Fruit fly (Drosophila melanogaster) whole organism, prepupa: ENCODE results near the gene RecQ5.

Source experiments
- Blimp-1 ChIP-seq: fragments of 200-800 bp; sonication (Bioruptor generic); optimal IDR thresholded peaks from 3 replicates; lab custom pipeline; 2017; ENCODE audit warnings: missing biosample characterization, missing genetic modification characterization, mild to moderate bottlenecking, moderate library complexity, missing genetic modification reagents
- CG10669 ChIP-seq: fragments of 200-800 bp; sonication (Bioruptor generic); optimal IDR thresholded peaks from 3 replicates; lab custom pipeline; 2018; ENCODE audit warnings: missing biosample characterization, mild to moderate bottlenecking, missing genetic modification characterization, moderate library complexity
- CG11762 ChIP-seq: fragments of 200-800 bp; sonication (Bioruptor generic); optimal IDR thresholded peaks from 3 replicates; lab custom pipeline; 2016; ENCODE audit warnings: missing biosample characterization, missing genetic modification characterization; ENCODE audit not compliant: insufficient read depth
- CG11902 ChIP-seq: fragments of 200-800 bp; sonication (Bioruptor generic); optimal IDR thresholded peaks from 3 replicates; lab custom pipeline; 2016; ENCODE audit warnings: missing biosample characterization, missing genetic modification characterization
- CG15336 ChIP-seq: fragments of 200-800 bp; sonication (Bioruptor generic); IDR thresholded peaks from 2 replicates; pipeline ENCODE4 v1.3.6; 2022; ENCODE audit warnings: missing biosample characterization, missing genetic modification characterization
- CG16779 ChIP-seq: fragments of 200-800 bp; sonication (Bioruptor generic); optimal IDR thresholded peaks from 3 replicates; lab custom pipeline; 2017; ENCODE audit warnings: missing biosample characterization, mild to moderate bottlenecking, missing genetic modification characterization
- CG31627 ChIP-seq: fragments of 200-800 bp; sonication (Bioruptor generic); optimal IDR thresholded peaks from 3 replicates; lab custom pipeline; 2016; ENCODE audit warnings: missing biosample characterization, missing genetic modification characterization
- CG34406 ChIP-seq: fragments of 200-800 bp; sonication (Bioruptor generic); optimal IDR thresholded peaks from 3 replicates; lab custom pipeline; 2016; ENCODE audit warnings: missing biosample characterization, missing genetic modification characterization
- CG3919 ChIP-seq: fragments of 200-800 bp; sonication (Bioruptor generic); optimal IDR thresholded peaks from 3 replicates; lab custom pipeline; 2016; ENCODE audit warnings: missing biosample characterization, missing genetic modification characterization
- CG4318 ChIP-seq: fragments of 200-800 bp; sonication (Bioruptor generic); optimal IDR thresholded peaks from 3 replicates; lab custom pipeline; 2017; ENCODE audit warnings: missing biosample characterization, mild to moderate bottlenecking, missing genetic modification characterization
- CG6163 ChIP-seq: fragments of 200-800 bp; sonication (Bioruptor generic); IDR thresholded peaks from 3 replicates; pipeline ENCODE4 v1.3.6; 2022; ENCODE audit warnings: missing biosample characterization, missing genetic modification characterization
- CG6276 ChIP-seq: fragments of 200-800 bp; sonication (Bioruptor generic); optimal IDR thresholded peaks from 2 replicates; lab custom pipeline; 2017; ENCODE audit warnings: missing biosample characterization, mild to moderate bottlenecking, missing genetic modification characterization
- CG6808 ChIP-seq: fragments of 200-800 bp; sonication (Bioruptor generic); optimal IDR thresholded peaks from 3 replicates; lab custom pipeline; 2017; ENCODE audit warnings: missing biosample characterization, missing genetic modification characterization, mild to moderate bottlenecking, moderate library complexity, missing genetic modification reagents
- CG6854 ChIP-seq: fragments of 200-800 bp; sonication (Bioruptor generic); optimal IDR thresholded peaks from 2 replicates; lab custom pipeline; 2017; ENCODE audit warnings: missing biosample characterization, mild to moderate bottlenecking, missing genetic modification characterization
- CG7368 ChIP-seq: fragments of 200-800 bp; sonication (Bioruptor generic); optimal IDR thresholded peaks from 3 replicates; lab custom pipeline; 2016; ENCODE audit warnings: missing biosample characterization, missing genetic modification characterization
- CG8119 ChIP-seq: fragments of 200-800 bp; sonication (Bioruptor generic); IDR thresholded peaks from 3 replicates; pipeline ENCODE4 v1.3.6; 2022; ENCODE audit warnings: missing biosample characterization, missing genetic modification characterization
- CG8319 ChIP-seq: fragments of 200-800 bp; sonication (Bioruptor generic); optimal IDR thresholded peaks from 3 replicates; lab custom pipeline; 2016; ENCODE audit warnings: missing biosample characterization, missing genetic modification characterization
- CG8632 ChIP-seq: fragments of 200-800 bp; sonication (Bioruptor generic); optimal IDR thresholded peaks from 3 replicates; lab custom pipeline; 2016; ENCODE audit warnings: missing biosample characterization, missing genetic modification characterization
- CG9139 ChIP-seq: fragments of 200-800 bp; sonication (Bioruptor generic); optimal IDR thresholded peaks from 3 replicates; lab custom pipeline; 2017; ENCODE audit warnings: missing biosample characterization, mild to moderate bottlenecking, missing genetic modification characterization
- Eip78C ChIP-seq: fragments of 200-800 bp; sonication (Bioruptor generic); peaks from one replicate; lab custom pipeline; 2016; ENCODE audit warnings: missing biosample characterization, missing genetic modification characterization
- Eip93F ChIP-seq: fragments of 200-800 bp; sonication (Bioruptor generic); optimal IDR thresholded peaks from 2 replicates; lab custom pipeline; 2016; ENCODE audit warnings: missing biosample characterization, mild to moderate bottlenecking, missing genetic modification characterization
- Ets21C ChIP-seq: fragments of 200-800 bp; sonication (Bioruptor generic); optimal IDR thresholded peaks from 3 replicates; lab custom pipeline; 2016; ENCODE audit warnings: missing biosample characterization, missing genetic modification characterization
- Ets96B ChIP-seq: fragments of 200-800 bp; optimal IDR thresholded peaks from 2 replicates; lab custom pipeline; 2019; ENCODE audit warnings: missing biosample characterization, mild to moderate bottlenecking, missing genetic modification characterization, moderate library complexity
- Hr38 ChIP-seq: sonication (Bioruptor generic); optimal IDR thresholded peaks from 2 replicates; lab custom pipeline; 2016; ENCODE audit warnings: missing biosample characterization, missing genetic modification characterization
- Hr39 ChIP-seq: fragments of 200-800 bp; sonication (Bioruptor generic); optimal IDR thresholded peaks from 2 replicates; lab custom pipeline; 2016; ENCODE audit warnings: missing biosample characterization, missing genetic modification characterization
- Hr4 ChIP-seq: fragments of 200-800 bp; sonication (Bioruptor generic); optimal IDR thresholded peaks from 3 replicates; lab custom pipeline; 2016; ENCODE audit warnings: missing biosample characterization, missing genetic modification characterization
- Lpt ChIP-seq: fragments of 200-800 bp; sonication (Bioruptor generic); optimal IDR thresholded peaks from 3 replicates; lab custom pipeline; 2016; ENCODE audit warnings: missing biosample characterization, missing genetic modification characterization
- Met ChIP-seq: fragments of 200-800 bp; sonication (Bioruptor generic); optimal IDR thresholded peaks from 3 replicates; lab custom pipeline; 2016; ENCODE audit warnings: missing biosample characterization, missing genetic modification characterization
- OdsH ChIP-seq: fragments of 200-800 bp; sonication (Bioruptor generic); optimal IDR thresholded peaks from 3 replicates; lab custom pipeline; 2016; ENCODE audit warnings: missing biosample characterization, missing genetic modification characterization
- Smox ChIP-seq: fragments of 200-800 bp; sonication (Bioruptor generic); optimal IDR thresholded peaks from 3 replicates; lab custom pipeline; 2016; ENCODE audit warnings: missing biosample characterization, missing genetic modification characterization
- Sox102F ChIP-seq: fragments of 200-800 bp; sonication (Bioruptor generic); optimal IDR thresholded peaks from 2 replicates; lab custom pipeline; 2016; ENCODE audit warnings: missing biosample characterization, mild to moderate bottlenecking, missing genetic modification characterization
- Sox15 ChIP-seq: fragments of 200-800 bp; sonication (Bioruptor generic); optimal IDR thresholded peaks from 3 replicates; lab custom pipeline; 2016; ENCODE audit warnings: missing biosample characterization, missing genetic modification characterization
- achi ChIP-seq: fragments of 200-800 bp; sonication (Bioruptor generic); optimal IDR thresholded peaks from 3 replicates; lab custom pipeline; 2016; ENCODE audit warnings: missing biosample characterization, missing genetic modification characterization
- acj6 ChIP-seq: fragments of 200-800 bp; sonication (Bioruptor generic); optimal IDR thresholded peaks from 3 replicates; lab custom pipeline; 2016; ENCODE audit warnings: missing biosample characterization, missing genetic modification characterization
- cyc ChIP-seq: fragments of 200-800 bp; sonication (Bioruptor generic); optimal IDR thresholded peaks from 3 replicates; lab custom pipeline; 2016; ENCODE audit warnings: missing biosample characterization, missing genetic modification characterization
- dac ChIP-seq: fragments of 200-800 bp; sonication (Bioruptor generic); optimal IDR thresholded peaks from 2 replicates; lab custom pipeline; 2017; ENCODE audit warnings: missing biosample characterization, mild to moderate bottlenecking, missing genetic modification characterization
- dsx ChIP-seq: fragments of 200-800 bp; optimal IDR thresholded peaks from 3 replicates; lab custom pipeline; 2019; ENCODE audit warnings: missing biosample characterization, mild to moderate bottlenecking, missing genetic modification characterization, moderate library complexity; ENCODE audit not compliant: poor library complexity, severe bottlenecking
- eg ChIP-seq: fragments of 200-800 bp; sonication (Bioruptor generic); IDR thresholded peaks from 3 replicates; pipeline ENCODE4 v1.3.6; 2022; ENCODE audit warnings: missing biosample characterization, missing genetic modification characterization
- fd59A ChIP-seq: fragments of 200-800 bp; sonication (Bioruptor generic); optimal IDR thresholded peaks from 2 replicates; lab custom pipeline; 2017; ENCODE audit warnings: missing biosample characterization, mild to moderate bottlenecking, missing genetic modification characterization, missing genetic modification reagents
- fd85E ChIP-seq: fragments of 200-800 bp; sonication (Bioruptor generic); optimal IDR thresholded peaks from 3 replicates; lab custom pipeline; 2016; ENCODE audit warnings: missing biosample characterization, missing genetic modification characterization
- net ChIP-seq: fragments of 200-800 bp; sonication (Bioruptor generic); optimal IDR thresholded peaks from 3 replicates; lab custom pipeline; 2016; ENCODE audit warnings: missing biosample characterization, missing genetic modification characterization
- salr ChIP-seq, 2 experiments: fragments of 200-800 bp; sonication (Bioruptor generic); optimal IDR thresholded peaks; 3 replicates each; lab custom pipeline; 2016 to 2018; ENCODE audit warnings: missing biosample characterization in 2 of 2, missing genetic modification characterization in 2 of 2, mild to moderate bottlenecking in 1 of 2
- ss ChIP-seq, 2 experiments: fragments of 200-800 bp; sonication (Bioruptor generic); optimal IDR thresholded peaks; 2 replicates in 1 of 2; 3 replicates in 1 of 2; lab custom pipeline; 2017 to 2018; ENCODE audit warnings: mild to moderate bottlenecking in 2 of 2, missing biosample characterization in 2 of 2, missing genetic modification characterization in 2 of 2, moderate library complexity in 1 of 2
- svp ChIP-seq: fragments of 200-800 bp; sonication (Bioruptor generic); peaks from one replicate; lab custom pipeline; 2016; ENCODE audit warnings: missing biosample characterization, missing genetic modification characterization
- topi ChIP-seq: fragments of 200-800 bp; sonication (Bioruptor generic); optimal IDR thresholded peaks from 3 replicates; lab custom pipeline; 2016; ENCODE audit warnings: missing biosample characterization, missing genetic modification characterization

Gene RecQ5

DNA sequence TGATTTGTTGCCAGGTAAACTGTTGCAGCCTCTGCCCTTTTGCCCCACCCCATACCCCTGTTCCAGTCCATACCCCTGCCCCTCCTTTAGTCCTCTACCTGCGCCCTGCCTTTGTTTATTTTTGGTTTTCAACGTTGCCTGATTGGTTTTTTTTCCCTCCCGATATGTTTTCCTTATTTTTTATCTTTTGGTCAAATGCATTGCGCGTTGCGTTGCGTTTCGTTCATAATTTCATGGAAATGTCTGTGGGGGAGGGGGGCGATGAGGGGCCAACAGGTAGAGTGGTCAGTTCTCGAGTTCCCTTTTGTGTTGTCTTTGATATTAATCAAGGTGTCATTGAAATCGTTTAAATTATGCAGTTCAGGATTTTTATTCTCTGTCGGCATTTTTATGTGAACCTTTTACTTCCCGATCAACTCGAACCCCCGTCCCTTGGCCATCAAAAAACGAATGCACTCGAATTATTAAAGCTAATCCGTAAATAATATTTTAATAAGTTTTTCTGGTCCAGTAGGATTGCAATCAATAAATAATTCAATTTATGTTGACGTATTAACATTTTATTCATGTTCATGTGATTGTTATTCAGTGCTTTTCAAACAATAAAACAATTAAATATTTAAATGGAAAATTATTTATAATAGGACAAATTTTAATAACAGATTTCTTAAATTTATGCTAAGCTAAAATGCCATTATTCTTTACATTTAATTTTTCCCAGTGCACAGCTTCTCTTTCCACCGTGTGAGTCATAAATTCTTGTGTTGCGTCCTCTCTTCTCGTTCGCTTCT is 3.1 kb upstream of the RecQ5 start (continued):
- TF ChIP-seq CG6808 (GFP tag; lab: Kevin White, UChicago) (peak; percentile 84), achi (GFP tag; lab: Kevin White, UChicago) (peak; percentile 81), CG6854 (GFP tag; lab: Kevin White, UChicago) (peak; percentile 35), Hr38 (GFP tag; lab: Kevin White, UChicago) (no peak), Ets21C (GFP tag; lab: Kevin White, UChicago) (peak; percentile 64), svp (GFP tag; lab: Kevin White, UChicago) (peak; percentile 86), dac (GFP tag; lab: Kevin White, UChicago) (no peak), Sox15 (peak; percentile 74), cyc (GFP tag; lab: Kevin White, UChicago) (peak; percentile 85), Hr4 (peak; percentile 7)

DNA sequence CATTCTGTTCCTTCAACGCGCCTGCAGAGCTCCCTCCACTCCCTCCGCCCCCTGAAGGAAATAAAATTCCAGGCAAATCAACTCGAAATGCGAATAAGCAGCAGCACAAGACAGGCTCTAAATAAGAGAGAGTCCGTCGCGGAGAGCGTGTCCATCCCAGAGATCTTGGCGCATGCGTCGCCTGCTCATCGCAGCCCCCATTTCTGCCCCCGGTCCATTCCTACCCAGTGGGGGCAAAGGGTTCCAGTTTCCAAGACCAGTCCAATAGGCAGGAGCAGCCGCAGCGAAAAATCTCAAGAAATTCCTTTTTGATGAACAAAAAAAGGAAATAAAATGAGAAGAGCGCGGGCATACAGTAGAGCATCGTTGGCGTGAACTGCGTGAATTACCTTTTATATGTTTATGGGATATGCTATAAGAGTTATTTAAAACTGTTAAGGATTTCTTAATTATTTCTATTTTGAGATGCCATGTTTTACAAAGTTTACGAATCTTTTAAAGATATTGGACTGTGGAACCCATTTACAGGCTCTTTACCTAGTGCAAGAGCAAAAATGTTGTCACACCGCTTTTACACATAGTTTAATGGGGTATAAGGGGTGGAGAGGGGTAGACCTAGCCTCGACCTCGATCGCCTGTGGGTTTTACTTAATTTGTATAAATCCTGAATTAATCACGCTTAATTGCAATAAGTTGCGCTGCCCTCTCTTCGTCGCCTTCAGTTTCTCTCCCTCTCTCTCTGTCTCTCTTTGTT is 2.3 kb upstream of the RecQ5 start:
- TF ChIP-seq OdsH (peak; percentile 88), topi (GFP tag; lab: Kevin White, UChicago) (peak; percentile 92), Blimp-1 (GFP tag; lab: Kevin White, UChicago) (peak; percentile 54), dac (GFP tag; lab: Kevin White, UChicago) (peak; percentile 16), Met (GFP tag; lab: Kevin White, UChicago) (peak; percentile 88), CG8632 (GFP tag; lab: Kevin White, UChicago) (peak; percentile 88), CG6854 (GFP tag; lab: Kevin White, UChicago) (peak; percentile 58), dsx (GFP tag; lab: Kevin White, UChicago) (peak; percentile 94), CG31627 (GFP tag; lab: Kevin White, UChicago) (peak; percentile 85), CG8119 (GFP tag; lab: Robert Waterston, UW) (peak; percentile 91), CG9139 (GFP tag; lab: Kevin White, UChicago) (peak; percentile 88), CG10669 (GFP tag; lab: Kevin White, UChicago) (peak; percentile 94), Eip78C (GFP tag; lab: Kevin White, UChicago) (peak; percentile 98), Sox102F (GFP tag; lab: Kevin White, UChicago) (peak; percentile 84), fd85E (GFP tag; lab: Kevin White, UChicago) (peak; percentile 88), CG6808 (GFP tag; lab: Kevin White, UChicago) (peak; percentile 94), CG8319 (GFP tag; lab: Kevin White, UChicago) (peak; percentile 85), cyc (GFP tag; lab: Kevin White, UChicago) (peak; percentile 90), Smox (GFP tag; lab: Kevin White, UChicago) (peak; percentile 81), eg (peak; percentile 87), CG6163 (GFP tag; lab: Robert Waterston, UW) (peak; percentile 94), salr (GFP tag; optimal IDR thresholded peaks at IDR 0.05; lab: Kevin White, UChicago) (peak; percentile 71 to 92), CG15336 (peak; percentile 86), Ets21C (GFP tag; lab: Kevin White, UChicago) (peak; percentile 75), CG4318 (GFP tag; lab: Kevin White, UChicago) (peak; percentile 62), fd59A (peak; percentile 93), CG7368 (GFP tag; lab: Kevin White, UChicago) (peak; percentile 89), Ets96B (tag; lab: Kevin White, UChicago) (peak; percentile 96), CG11902 (GFP tag; lab: Kevin White, UChicago) (peak; percentile 84), ss (GFP tag; optimal IDR thresholded peaks at IDR 0.05; lab: Kevin White, UChicago) (peak; percentile 96 to 97), Lpt (GFP tag; lab: Kevin White, UChicago) (peak; percentile 79), Hr39 (GFP tag; lab: Kevin White, UChicago) (peak; percentile 84), Eip93F (GFP tag; lab: Kevin White, UChicago) (peak; percentile 28), Hr38 (GFP tag; lab: Kevin White, UChicago) (no peak), CG16779 (tag; lab: Kevin White, UChicago) (peak; percentile 78), CG3919 (peak; percentile 95), net (GFP tag; lab: Kevin White, UChicago) (peak; percentile 89), CG11762 (peak; percentile 93), CG34406 (peak; percentile 84), Hr4 (peak; percentile 89), acj6 (GFP tag; lab: Kevin White, UChicago) (peak; percentile 90), CG6276 (GFP tag; lab: Kevin White, UChicago) (peak; percentile 77)
